Worm (Caenorhabditis elegans) whole organism, L4 larva: Measurements from ENCODE around the gene Y57G11C.1147.

Experiments used
- D1046.2 ChIP-seq: fragments of 200-800 bp; sonication (Bioruptor generic); IDR thresholded peaks from 2 replicates; pipeline ENCODE4 v1.3.6; 2022; ENCODE audit warnings: missing genetic modification characterization, missing compliant biosample characterization
- Y105C5A.15 ChIP-seq: fragments of 200-800 bp; sonication (Bioruptor generic); IDR thresholded peaks from 2 replicates; pipeline ENCODE4 v1.3.6; 2022; ENCODE audit warnings: missing genetic modification characterization, missing compliant biosample characterization
- Y48G9A.11 ChIP-seq: fragments of 200-800 bp; sonication (Bioruptor generic); IDR thresholded peaks from 2 replicates; pipeline ENCODE4 v1.3.6; 2022; ENCODE audit warnings: missing genetic modification reagents, missing genetic modification characterization, missing compliant biosample characterization
- Y5F2A.4 ChIP-seq: fragments of 200-800 bp; sonication (Bioruptor generic); optimal IDR thresholded peaks from 2 replicates; lab custom pipeline; 2018; ENCODE audit warnings: mild to moderate bottlenecking, missing genetic modification characterization, missing compliant biosample characterization
- Y75B8A.6 ChIP-seq: fragments of 200-800 bp; sonication (Bioruptor generic); IDR thresholded peaks from 2 replicates; pipeline ENCODE4 v1.3.6; 2022; ENCODE audit warnings: missing genetic modification reagents, missing genetic modification characterization, missing compliant biosample characterization
- ZK337.2 ChIP-seq: fragments of 200-800 bp; sonication (Bioruptor generic); IDR thresholded peaks from 2 replicates; pipeline ENCODE4 v1.3.6; 2022; ENCODE audit warnings: missing genetic modification reagents, missing genetic modification characterization, missing compliant biosample characterization
- ZK546.5 ChIP-seq, 2 experiments: sonication (generic microtip); optimal IDR thresholded peaks; 2 replicates each; lab custom pipeline; 2017; ENCODE audit warnings: missing biosample characterization in 2 of 2, missing genetic modification characterization in 2 of 2
- arid-1 ChIP-seq: fragments of 200-800 bp; sonication (Bioruptor generic); conservative IDR thresholded peaks from 2 replicates; pipeline ENCODE4 v1.3.6; 2022; ENCODE audit warnings: missing genetic modification reagents, missing genetic modification characterization, missing compliant biosample characterization
- ceh-32 ChIP-seq: sonication (generic microtip); optimal IDR thresholded peaks from 2 replicates; lab custom pipeline; 2016; ENCODE audit warnings: mild to moderate bottlenecking, missing genetic modification characterization, missing compliant biosample characterization; ENCODE audit not compliant: poor library complexity
- ceh-44 ChIP-seq: fragments of 200-800 bp; sonication (Bioruptor generic); IDR thresholded peaks from 2 replicates; pipeline ENCODE4 v1.3.6; 2022; ENCODE audit warnings: missing genetic modification reagents, missing genetic modification characterization, missing compliant biosample characterization
- ceh-62 ChIP-seq: sonication (generic microtip); optimal IDR thresholded peaks from 2 replicates; lab custom pipeline; 2017; ENCODE audit warnings: missing biosample characterization, missing genetic modification characterization
- ceh-82 ChIP-seq: sonication (generic microtip); optimal IDR thresholded peaks from 2 replicates; lab custom pipeline; 2017; ENCODE audit warnings: missing biosample characterization, missing genetic modification characterization
- ctbp-1 ChIP-seq: fragments of 200-800 bp; sonication (Bioruptor generic); IDR thresholded peaks from 2 replicates; pipeline ENCODE4 v1.3.6; 2022; ENCODE audit warnings: missing genetic modification reagents, missing genetic modification characterization, missing compliant biosample characterization
- daf-16 ChIP-seq, 3 experiments: sonication (generic microtip); optimal IDR thresholded peaks; 2 replicates each; lab custom pipeline; 2016 to 2017; ENCODE audit warnings: missing genetic modification characterization in 3 of 3, missing genetic modification reagents in 3 of 3, mild to moderate bottlenecking in 2 of 3, missing compliant biosample characterization in 2 of 3, missing biosample characterization in 1 of 3, moderate library complexity in 1 of 3
- dmd-9 ChIP-seq: fragments of 200-800 bp; sonication (Bioruptor generic); IDR thresholded peaks from 2 replicates; pipeline ENCODE4 v1.3.6; 2022; ENCODE audit warnings: missing genetic modification reagents, missing genetic modification characterization, missing compliant biosample characterization
- dve-1 ChIP-seq: sonication (generic microtip); optimal IDR thresholded peaks from 2 replicates; lab custom pipeline; 2017; ENCODE audit warnings: antibody characterized with exemption, mild to moderate bottlenecking, missing genetic modification characterization, missing compliant biosample characterization; ENCODE audit not compliant: insufficient read depth
- egl-27 ChIP-seq: sonication (generic microtip); optimal IDR thresholded peaks from 3 replicates; lab custom pipeline; 2017; ENCODE audit warnings: missing biosample characterization, missing genetic modification reagents, missing genetic modification characterization
- fos-1 ChIP-seq: fragments of 150-350 bp; optimal IDR thresholded peaks from 2 replicates; lab custom pipeline; 2014; ENCODE audit warnings: missing biosample characterization, missing genetic modification characterization
- hlh-11 ChIP-seq: fragments of 200-800 bp; sonication (Bioruptor generic); optimal IDR thresholded peaks from 2 replicates; lab custom pipeline; 2018; ENCODE audit warnings: mild to moderate bottlenecking, missing genetic modification characterization, missing compliant biosample characterization
- hmg-1.1 ChIP-seq: fragments of 200-800 bp; sonication (Bioruptor generic); IDR thresholded peaks from 2 replicates; pipeline ENCODE4 v1.3.6; 2022; ENCODE audit warnings: missing genetic modification reagents, missing genetic modification characterization, missing compliant biosample characterization
- jun-1 ChIP-seq: fragments of 150-350 bp; optimal IDR thresholded peaks from 2 replicates; lab custom pipeline; 2014; ENCODE audit warnings: missing biosample characterization, missing genetic modification reagents, missing genetic modification characterization
- lin-13 ChIP-seq: fragments of 150-350 bp; optimal IDR thresholded peaks from 2 replicates; lab custom pipeline; 2014; ENCODE audit warnings: missing biosample characterization, missing genetic modification reagents, missing genetic modification characterization
- lin-38 ChIP-seq: fragments of 200-800 bp; sonication (Bioruptor generic); IDR thresholded peaks from 2 replicates; pipeline ENCODE4 v1.3.6; 2022; ENCODE audit warnings: missing genetic modification reagents, missing genetic modification characterization, missing compliant biosample characterization
- mdt-29 ChIP-seq: fragments of 200-800 bp; sonication (Bioruptor generic); IDR thresholded peaks from 2 replicates; pipeline ENCODE4 v1.3.6; 2022; ENCODE audit warnings: missing genetic modification reagents, missing genetic modification characterization, missing compliant biosample characterization
- mep-1 ChIP-seq: fragments of 150-350 bp; sonication (generic microtip); optimal IDR thresholded peaks from 3 replicates; lab custom pipeline; 2014; ENCODE audit warnings: missing biosample characterization, missing genetic modification characterization
- mes-2 ChIP-seq: sonication (generic microtip); optimal IDR thresholded peaks from 2 replicates; lab custom pipeline; 2016; ENCODE audit warnings: missing genotype, mild to moderate bottlenecking, missing genetic modification characterization, missing compliant biosample characterization; ENCODE audit not compliant: poor library complexity, severe bottlenecking
- mxl-2 ChIP-seq: fragments of 200-800 bp; sonication (Bioruptor generic); conservative IDR thresholded peaks from 2 replicates; pipeline ENCODE4 v1.3.6; 2022; ENCODE audit warnings: missing genetic modification reagents, missing genetic modification characterization, missing compliant biosample characterization
- nhr-25 ChIP-seq: sonication (generic microtip); optimal IDR thresholded peaks from 2 replicates; lab custom pipeline; 2017; ENCODE audit warnings: missing genetic modification characterization, mild to moderate bottlenecking, missing compliant biosample characterization, antibody characterized with exemption, moderate library complexity, borderline replicate concordance; ENCODE audit not compliant: insufficient read depth
- nhr-41 ChIP-seq: fragments of 200-800 bp; sonication (Bioruptor generic); IDR thresholded peaks from 2 replicates; pipeline ENCODE4 v1.3.6; 2022; ENCODE audit warnings: missing genetic modification reagents, missing genetic modification characterization, missing compliant biosample characterization
- nhr-42 ChIP-seq: fragments of 200-800 bp; sonication (Bioruptor generic); IDR thresholded peaks from 2 replicates; pipeline ENCODE4 v1.3.6; 2022; ENCODE audit warnings: missing genetic modification characterization, missing compliant biosample characterization
- nhr-6 ChIP-seq: fragments of 150-350 bp; optimal IDR thresholded peaks from 2 replicates; lab custom pipeline; 2014; ENCODE audit warnings: missing biosample characterization, missing genetic modification characterization
- nhr-76 ChIP-seq: fragments of 150-350 bp; optimal IDR thresholded peaks from 2 replicates; lab custom pipeline; 2014; ENCODE audit warnings: missing biosample characterization, missing genetic modification characterization
- pha-4 ChIP-seq, 2 experiments: fragments of 150-350 bp in 1 of 2; fragments of 200-800 bp in 1 of 2; sonication (Bioruptor generic) in 1 of 2; IDR thresholded peaks in 1 of 2; optimal IDR thresholded peaks in 1 of 2; 2 replicates each; pipeline versions ENCODE4 v1.3.6 to Lab custom; 2014 to 2022; ENCODE audit warnings: missing genetic modification characterization in 2 of 2, missing genetic modification reagents in 2 of 2, missing biosample characterization in 1 of 2, missing compliant biosample characterization in 1 of 2
- pqm-1 ChIP-seq: sonication (generic microtip); optimal IDR thresholded peaks from 2 replicates; lab custom pipeline; 2017; ENCODE audit warnings: missing biosample characterization, missing genetic modification characterization
- rbr-2 ChIP-seq: sonication (generic microtip); optimal IDR thresholded peaks from 2 replicates; lab custom pipeline; 2016; ENCODE audit warnings: missing genotype, missing genetic modification characterization, missing compliant biosample characterization
- saeg-2 ChIP-seq: fragments of 200-800 bp; sonication (Bioruptor generic); IDR thresholded peaks from 2 replicates; pipeline ENCODE4 v1.3.6; 2022; ENCODE audit warnings: missing genetic modification reagents, missing genetic modification characterization, missing compliant biosample characterization
- set-16 ChIP-seq: fragments of 200-800 bp; sonication (Bioruptor generic); IDR thresholded peaks from 2 replicates; pipeline ENCODE4 v1.3.6; 2022; ENCODE audit warnings: missing genetic modification reagents, missing genetic modification characterization, missing compliant biosample characterization
- skn-1 ChIP-seq: fragments of 150-350 bp; optimal IDR thresholded peaks from 2 replicates; lab custom pipeline; 2014; ENCODE audit warnings: missing biosample characterization, missing genetic modification characterization
- spr-1 ChIP-seq: sonication (generic microtip); optimal IDR thresholded peaks from 2 replicates; lab custom pipeline; 2016; ENCODE audit warnings: mild to moderate bottlenecking, missing genetic modification characterization, missing compliant biosample characterization
- unc-39 ChIP-seq: sonication (generic microtip); optimal IDR thresholded peaks from 2 replicates; lab custom pipeline; 2017; ENCODE audit warnings: missing biosample characterization, missing genetic modification characterization
- unc-62 ChIP-seq, 3 experiments: fragments of 150-350 bp in 1 of 3; sonication (generic microtip); optimal IDR thresholded peaks in 2 of 3; peaks in 1 of 3; 1 replicate in 1 of 3; 2 replicates in 2 of 3; lab custom pipeline; 2014 to 2017; ENCODE audit warnings: missing biosample characterization in 3 of 3, missing genetic modification characterization in 3 of 3, missing genetic modification reagents in 3 of 3, missing genotype in 1 of 3
- zag-1 ChIP-seq: fragments of 150-350 bp; optimal IDR thresholded peaks from 2 replicates; lab custom pipeline; 2014; ENCODE audit warnings: missing biosample characterization, missing genetic modification characterization
- zfp-2 ChIP-seq: sonication (generic microtip); optimal IDR thresholded peaks from 2 replicates; lab custom pipeline; 2016; ENCODE audit warnings: mild to moderate bottlenecking, missing genetic modification characterization, missing compliant biosample characterization
- zfp-3 ChIP-seq: fragments of 200-800 bp; sonication (Bioruptor generic); conservative IDR thresholded peaks from 2 replicates; pipeline ENCODE4 v1.3.6; 2022; ENCODE audit warnings: missing genetic modification reagents, missing genetic modification characterization, missing compliant biosample characterization
- zip-11 ChIP-seq: fragments of 200-800 bp; sonication (Bioruptor generic); IDR thresholded peaks from 2 replicates; pipeline ENCODE4 v1.3.6; 2022; ENCODE audit warnings: missing genetic modification characterization, missing compliant biosample characterization
- ztf-11 ChIP-seq: fragments of 150-350 bp; optimal IDR thresholded peaks from 2 replicates; lab custom pipeline; 2014; ENCODE audit warnings: missing biosample characterization, missing genetic modification characterization
- ztf-7 ChIP-seq: fragments of 150-350 bp; optimal IDR thresholded peaks from 2 replicates; lab custom pipeline; 2014; ENCODE audit warnings: missing biosample characterization, missing genetic modification characterization

Y57G11C.1147 gene

DNA sequence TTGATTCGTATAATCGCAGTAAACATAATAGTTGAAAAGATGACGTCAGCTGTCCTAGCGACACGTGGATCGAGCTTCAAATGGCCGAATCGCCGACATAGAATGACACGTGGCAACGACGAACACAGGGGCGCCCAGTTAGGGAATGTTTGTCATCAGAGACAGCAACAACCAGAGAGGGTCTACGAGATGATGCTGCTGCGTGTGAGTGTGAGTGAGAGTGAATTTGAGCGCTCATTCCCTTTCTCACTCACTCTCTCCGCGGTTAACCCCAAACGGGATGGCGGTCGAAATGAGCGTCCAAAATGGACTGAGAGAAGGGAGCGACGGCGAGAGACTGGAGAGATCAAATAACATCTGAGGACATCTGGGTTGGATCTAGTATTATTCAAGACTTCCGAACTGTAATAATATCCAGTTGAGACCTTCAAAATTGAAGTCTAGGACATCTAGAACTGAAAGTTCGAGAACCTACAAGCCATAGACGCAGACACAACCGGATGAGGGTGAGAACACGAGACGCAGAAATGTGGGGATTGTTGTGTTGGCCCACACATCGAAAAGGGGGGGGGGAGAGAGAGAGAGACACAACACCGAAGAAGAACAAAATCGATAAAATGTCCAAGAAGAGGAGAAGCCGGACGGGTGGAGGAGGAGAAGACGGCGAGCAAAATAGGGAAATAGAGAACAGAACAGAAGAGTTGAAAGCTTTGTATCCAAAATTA lies 3.3 kb downstream of the Y57G11C.1147 start:
- 0 out of 2 replicates have a peak, but pooled peaks have one; percentile 46 for TF ChIP-seq ctbp-1 (GFP tag; lab: Robert Waterston, UW)
- TF ChIP-seq Y75B8A.6 (GFP tag; lab: Robert Waterston, UW) = no peak
- no peak for TF ChIP-seq ceh-82 (tag; lab: Kevin White, UChicago)
- no peak for TF ChIP-seq Y5F2A.4
- TF ChIP-seq daf-16 (GFP tag; optimal IDR thresholded peaks at IDR 0.05; lab: Kevin White, UChicago) = no peak
- peak; percentile 85 for TF ChIP-seq daf-16 (tag; optimal IDR thresholded peaks at IDR 0.05; lab: Kevin White, UChicago)
- TF ChIP-seq zag-1 (tag; lab: Kevin White, UChicago) = no peak
- no peak for TF ChIP-seq nhr-41 (GFP tag; lab: Robert Waterston, UW)
- peak; percentile 82 for TF ChIP-seq nhr-25 (tag; lab: Kevin White, UChicago)
- no peak for TF ChIP-seq Y48G9A.11
- no peak for TF ChIP-seq nhr-42 (GFP tag; lab: Robert Waterston, UW)
- no peak for TF ChIP-seq ceh-32
- TF ChIP-seq hlh-11 = peak; percentile 75
- no peak for TF ChIP-seq mdt-29 (GFP tag; lab: Robert Waterston, UW)
- 0 out of 2 replicates have a peak, but pooled peaks have one; percentile 7 for TF ChIP-seq arid-1 (GFP tag; lab: Robert Waterston, UW)
- peak; percentile 89 for TF ChIP-seq mep-1 (tag; lab: Kevin White, UChicago)
- no peak for TF ChIP-seq ceh-62 (tag; lab: Kevin White, UChicago)
- TF ChIP-seq saeg-2 (GFP tag; lab: Robert Waterston, UW) = 0 out of 2 replicates have a peak, but pooled peaks have one; percentile 5
- no peak for TF ChIP-seq pqm-1 (tag; lab: Kevin White, UChicago)
- no peak for TF ChIP-seq Y105C5A.15 (GFP tag; lab: Robert Waterston, UW)
- TF ChIP-seq unc-62 (GFP tag; optimal IDR thresholded peaks at IDR 0.05 in 1 of 2; lab: Kevin White, UChicago) = peak in 1 of 2 experiments; percentile 69
- TF ChIP-seq unc-62 (tag; optimal IDR thresholded peaks at IDR 0.05; lab: Kevin White, UChicago) = no peak
- TF ChIP-seq mes-2 (tag; lab: Kevin White, UChicago) = peak; percentile 74
- TF ChIP-seq nhr-6 (tag; lab: Kevin White, UChicago) = peak; percentile 57
- TF ChIP-seq spr-1 (tag; lab: Kevin White, UChicago) = no peak
- peak; percentile 46 for TF ChIP-seq set-16 (GFP tag; lab: Robert Waterston, UW)
- no peak for TF ChIP-seq zip-11
- no peak for TF ChIP-seq ZK337.2 (GFP tag; lab: Robert Waterston, UW)
- TF ChIP-seq dmd-9 (GFP tag; lab: Robert Waterston, UW) = no peak
- TF ChIP-seq nhr-76 (tag; lab: Kevin White, UChicago) = no peak
- no peak for TF ChIP-seq D1046.2 (GFP tag; lab: Robert Waterston, UW)
- TF ChIP-seq dve-1 (tag; lab: Kevin White, UChicago) = peak; percentile 59
- no peak for TF ChIP-seq unc-39
- TF ChIP-seq jun-1 (tag; lab: Kevin White, UChicago) = no peak
- peak; percentile 40; the same call in 1 of the 2 replicates for TF ChIP-seq lin-38
- no peak for TF ChIP-seq egl-27
- TF ChIP-seq zfp-2 = no peak
- TF ChIP-seq ztf-11 (tag; lab: Kevin White, UChicago) = no peak
- TF ChIP-seq ztf-7 (tag; lab: Kevin White, UChicago) = no peak
- no peak for TF ChIP-seq ZK546.5 (tag; optimal IDR thresholded peaks at IDR 0.05; lab: Kevin White, UChicago)
- TF ChIP-seq zfp-3 = no peak
- TF ChIP-seq ceh-44 (GFP tag; lab: Robert Waterston, UW) = no peak
- no peak for TF ChIP-seq fos-1 (tag; lab: Kevin White, UChicago)
- peak; percentile 62; the same call in 1 of the 2 replicates for TF ChIP-seq hmg-1.1
- TF ChIP-seq rbr-2 (tag; lab: Kevin White, UChicago) = peak; percentile 60
- TF ChIP-seq mxl-2 (GFP tag; lab: Robert Waterston, UW) = no peak
- no peak for TF ChIP-seq lin-13 (GFP tag; lab: Kevin White, UChicago)
- TF ChIP-seq pha-4 (GFP tag; IDR thresholded peaks at IDR 0.05; lab: Robert Waterston, UW) = peak; percentile 14; the same call in 1 of the 2 replicates
- no peak for TF ChIP-seq pha-4 (tag; optimal IDR thresholded peaks at IDR 0.05; lab: Kevin White, UChicago)
- no peak for TF ChIP-seq skn-1 (tag; lab: Kevin White, UChicago)
